Worm (Caenorhabditis elegans): ENCODE measurements around the gene lin-14.

- TF ChIP-seq lin-13 (GFP tag; optimal IDR thresholded peaks at IDR 0.05) (no peak), spr-1 (tag; optimal IDR thresholded peaks at IDR 0.05) (no peak), lin-39 (tag; optimal IDR thresholded peaks at IDR 0.05) (no peak)
Observed at ce11 chrX:11480990-11481824, 15.8 kb downstream of the lin-14 start.

All from whole organism, L4 larva.